Worm (Caenorhabditis elegans) whole organism, L4 larva: ENCODE results near the gene swp-1.

ENCODE experiments used
- lin-39 ChIP-seq: fragments of 150-350 bp; optimal IDR thresholded peaks from 2 replicates; lab custom pipeline; 2014; ENCODE audit warnings: missing biosample characterization, missing genetic modification reagents, missing genetic modification characterization
- zfp-3 ChIP-seq: fragments of 200-800 bp; sonication (Bioruptor generic); conservative IDR thresholded peaks from 2 replicates; pipeline ENCODE4 v1.3.6; 2022; ENCODE audit warnings: missing genetic modification reagents, missing genetic modification characterization, missing compliant biosample characterization

DNA sequence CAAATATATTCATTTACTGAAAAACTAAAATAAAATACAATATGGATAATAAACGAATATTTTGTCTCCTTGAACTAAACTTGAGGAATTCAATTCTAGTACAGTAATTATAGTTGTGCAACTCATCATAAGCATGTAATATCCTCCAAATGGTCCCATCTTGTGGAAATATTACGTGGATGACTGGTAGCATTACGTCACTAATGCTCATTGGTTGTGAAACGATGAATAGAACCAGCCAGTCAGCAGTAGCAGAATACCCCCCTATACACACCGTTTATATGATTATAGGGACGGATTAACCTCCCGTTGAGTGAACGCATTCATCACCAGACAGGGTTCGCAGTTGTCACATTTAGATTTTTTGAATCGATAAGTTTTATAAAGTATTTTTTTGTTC, 13.1 kb upstream of the swp-1 start:
- no peak for TF ChIP-seq lin-39 (tag; lab: Kevin White, UChicago)
- no peak for TF ChIP-seq zfp-3 (GFP tag; lab: Robert Waterston, UW)
